Worm (Caenorhabditis elegans) whole organism, late embryonic: ENCODE results near the gene C34D4.10.

Experiments used
- C08G9.2 ChIP-seq: sonication (generic microtip); optimal IDR thresholded peaks from 2 replicates; lab custom pipeline; 2016; ENCODE audit warnings: mild to moderate bottlenecking, missing genetic modification characterization, moderate library complexity, missing compliant biosample characterization
- C38D4.7 ChIP-seq: fragments of 200-800 bp; sonication (Bioruptor generic); optimal IDR thresholded peaks from 2 replicates; lab custom pipeline; 2018; ENCODE audit warnings: mild to moderate bottlenecking, missing genetic modification characterization, moderate library complexity, missing compliant biosample characterization
- K02D7.2 ChIP-seq: sonication (generic microtip); optimal IDR thresholded peaks from 2 replicates; lab custom pipeline; 2017; ENCODE audit warnings: mild to moderate bottlenecking, missing genetic modification characterization, missing compliant biosample characterization
- K09A11.1 ChIP-seq: sonication (generic microtip); optimal IDR thresholded peaks from 2 replicates; lab custom pipeline; 2017; ENCODE audit warnings: antibody characterized with exemption, mild to moderate bottlenecking, missing genetic modification characterization, missing compliant biosample characterization; ENCODE audit not compliant: insufficient read depth
- Y22D7AL.16 ChIP-seq: sonication (generic microtip); optimal IDR thresholded peaks from 2 replicates; lab custom pipeline; 2016; ENCODE audit warnings: missing genetic modification characterization, missing compliant biosample characterization
- ceh-14 ChIP-seq: sonication (generic microtip); optimal IDR thresholded peaks from 2 replicates; lab custom pipeline; 2016; ENCODE audit warnings: missing genotype, missing genetic modification characterization, missing compliant biosample characterization
- ceh-18 ChIP-seq: sonication (generic microtip); optimal IDR thresholded peaks from 2 replicates; lab custom pipeline; 2016; ENCODE audit warnings: missing genetic modification characterization, missing compliant biosample characterization
- ceh-2 ChIP-seq: sonication (generic microtip); optimal IDR thresholded peaks from 2 replicates; lab custom pipeline; 2016; ENCODE audit warnings: missing genotype, missing genetic modification characterization, missing compliant biosample characterization
- ceh-31 ChIP-seq: sonication (generic microtip); optimal IDR thresholded peaks from 2 replicates; lab custom pipeline; 2016; ENCODE audit warnings: missing genetic modification characterization, missing compliant biosample characterization
- ceh-34 ChIP-seq: sonication (generic microtip); optimal IDR thresholded peaks from 2 replicates; lab custom pipeline; 2016; ENCODE audit warnings: mild to moderate bottlenecking, missing genetic modification characterization, missing compliant biosample characterization
- ceh-45 ChIP-seq: fragments of 200-800 bp; sonication (Bioruptor generic); IDR thresholded peaks from 2 replicates; pipeline ENCODE4 v1.3.6; 2022; ENCODE audit warnings: missing genetic modification reagents, missing genetic modification characterization, missing compliant biosample characterization
- ceh-48 ChIP-seq: sonication (generic microtip); optimal IDR thresholded peaks from 2 replicates; lab custom pipeline; 2016; ENCODE audit warnings: missing genetic modification characterization, inconsistent platforms, missing compliant biosample characterization
- che-1 ChIP-seq: sonication (generic microtip); optimal IDR thresholded peaks from 2 replicates; lab custom pipeline; 2016; ENCODE audit warnings: mild to moderate bottlenecking, missing genetic modification characterization, missing compliant biosample characterization
- dmd-4 ChIP-seq: sonication (generic microtip); optimal IDR thresholded peaks from 2 replicates; lab custom pipeline; 2016; ENCODE audit warnings: borderline replicate concordance, missing genetic modification characterization, missing compliant biosample characterization
- elt-4 ChIP-seq: sonication (generic microtip); optimal IDR thresholded peaks from 2 replicates; lab custom pipeline; 2016; ENCODE audit warnings: missing genetic modification characterization, missing compliant biosample characterization
- eyg-1 ChIP-seq: sonication (generic microtip); optimal IDR thresholded peaks from 2 replicates; lab custom pipeline; 2016; ENCODE audit warnings: missing genotype, missing genetic modification characterization, missing compliant biosample characterization
- fax-1 ChIP-seq: sonication (generic microtip); optimal IDR thresholded peaks from 2 replicates; lab custom pipeline; 2016; ENCODE audit warnings: missing genotype, missing genetic modification characterization, missing compliant biosample characterization
- fkh-6 ChIP-seq: sonication (generic microtip); optimal IDR thresholded peaks from 2 replicates; lab custom pipeline; 2016; ENCODE audit warnings: missing genetic modification characterization, missing compliant biosample characterization
- hlh-13 ChIP-seq: fragments of 200-800 bp; sonication (Bioruptor generic); optimal IDR thresholded peaks from 2 replicates; lab custom pipeline; 2018; ENCODE audit warnings: mild to moderate bottlenecking, missing genetic modification characterization, missing compliant biosample characterization
- hlh-15 ChIP-seq: sonication (generic microtip); optimal IDR thresholded peaks from 2 replicates; lab custom pipeline; 2016; ENCODE audit warnings: missing genetic modification characterization, missing compliant biosample characterization
- hlh-30 ChIP-seq: sonication (generic microtip); optimal IDR thresholded peaks from 2 replicates; lab custom pipeline; 2017; ENCODE audit warnings: antibody characterized with exemption, missing genetic modification characterization, missing compliant biosample characterization; ENCODE audit not compliant: insufficient read depth
- hlh-8 ChIP-seq: sonication (generic microtip); optimal IDR thresholded peaks from 2 replicates; lab custom pipeline; 2016; ENCODE audit warnings: missing genotype, missing genetic modification characterization, missing compliant biosample characterization
- lim-6 ChIP-seq: sonication (generic microtip); optimal IDR thresholded peaks from 2 replicates; lab custom pipeline; 2016; ENCODE audit warnings: missing genetic modification characterization, missing compliant biosample characterization
- madf-2 ChIP-seq: sonication (generic microtip); optimal IDR thresholded peaks from 2 replicates; lab custom pipeline; 2017; ENCODE audit warnings: missing genetic modification characterization, missing compliant biosample characterization
- mec-3 ChIP-seq: sonication (generic microtip); optimal IDR thresholded peaks from 2 replicates; lab custom pipeline; 2016; ENCODE audit warnings: borderline replicate concordance, missing genetic modification characterization, missing compliant biosample characterization
- nfya-1 ChIP-seq: sonication (generic microtip); optimal IDR thresholded peaks from 2 replicates; lab custom pipeline; 2017; ENCODE audit warnings: missing genetic modification characterization, mild to moderate bottlenecking, missing compliant biosample characterization, antibody characterized with exemption, moderate library complexity
- nhr-11 ChIP-seq: fragments of 150-350 bp; optimal IDR thresholded peaks from 2 replicates; lab custom pipeline; 2014; ENCODE audit warnings: missing biosample characterization, missing genetic modification characterization
- pag-3 ChIP-seq: sonication (generic microtip); optimal IDR thresholded peaks from 2 replicates; lab custom pipeline; 2016; ENCODE audit warnings: missing compliant biosample characterization, missing genetic modification characterization, borderline replicate concordance
- pat-9 ChIP-seq: fragments of 200-800 bp; sonication (Bioruptor generic); optimal IDR thresholded peaks from 2 replicates; lab custom pipeline; 2018; ENCODE audit warnings: mild to moderate bottlenecking, missing genetic modification characterization, moderate library complexity, missing compliant biosample characterization
- pros-1 ChIP-seq: fragments of 150-350 bp; optimal IDR thresholded peaks from 2 replicates; lab custom pipeline; 2014; ENCODE audit warnings: missing biosample characterization, missing genetic modification reagents, missing genetic modification characterization
- ref-2 ChIP-seq: sonication (generic microtip); optimal IDR thresholded peaks from 2 replicates; lab custom pipeline; 2016; ENCODE audit warnings: missing genetic modification characterization, missing compliant biosample characterization
- rnt-1 ChIP-seq: sonication (generic microtip); optimal IDR thresholded peaks from 2 replicates; lab custom pipeline; 2016; ENCODE audit warnings: missing genetic modification characterization, missing compliant biosample characterization
- sox-2 ChIP-seq: fragments of 200-800 bp; sonication (Bioruptor generic); IDR thresholded peaks from 2 replicates; pipeline ENCODE4 v1.3.6; 2022; ENCODE audit warnings: missing genetic modification reagents, missing genetic modification characterization, missing compliant biosample characterization
- sox-4 ChIP-seq: sonication (generic microtip); optimal IDR thresholded peaks from 2 replicates; lab custom pipeline; 2017; ENCODE audit warnings: mild to moderate bottlenecking, missing genetic modification characterization, inconsistent platforms, missing compliant biosample characterization
- ttx-3 ChIP-seq: sonication (generic microtip); optimal IDR thresholded peaks from 2 replicates; lab custom pipeline; 2016; ENCODE audit warnings: missing genetic modification reagents, missing genetic modification characterization, missing compliant biosample characterization
- unc-3 ChIP-seq, 2 experiments: fragments of 200-800 bp in 1 of 2; sonication (Bioruptor generic) in 1 of 2; sonication (generic microtip) in 1 of 2; conservative IDR thresholded peaks in 1 of 2; optimal IDR thresholded peaks in 1 of 2; 2 replicates each; pipeline versions ENCODE4 v1.3.6 to Lab custom; 2016 to 2022; ENCODE audit warnings: missing compliant biosample characterization in 2 of 2, missing genetic modification characterization in 2 of 2, missing genetic modification reagents in 1 of 2
- unc-42 ChIP-seq: sonication (generic microtip); optimal IDR thresholded peaks from 2 replicates; lab custom pipeline; 2016; ENCODE audit warnings: missing genotype, missing genetic modification characterization, missing compliant biosample characterization
- zip-5 ChIP-seq: sonication (generic microtip); optimal IDR thresholded peaks from 2 replicates; lab custom pipeline; 2016; ENCODE audit warnings: missing genetic modification characterization, missing compliant biosample characterization
- ztf-16 ChIP-seq: sonication (generic microtip); optimal IDR thresholded peaks from 2 replicates; lab custom pipeline; 2017; ENCODE audit warnings: missing genetic modification characterization, missing compliant biosample characterization

The C34D4.10 gene

ce11 chrIV:7159586-7159985, 38.4 kb upstream of the C34D4.10 start:
- no peak for TF ChIP-seq C08G9.2 (tag; lab: Kevin White, UChicago)
- TF ChIP-seq ceh-48 (tag; lab: Kevin White, UChicago), result no peak
- no peak for TF ChIP-seq fax-1
- TF ChIP-seq che-1 (tag; lab: Kevin White, UChicago), result no peak
- no peak for TF ChIP-seq K02D7.2 (tag; lab: Kevin White, UChicago)
- TF ChIP-seq ttx-3 (tag; lab: Kevin White, UChicago), result no peak
- TF ChIP-seq dmd-4 (tag; lab: Kevin White, UChicago), result no peak
- TF ChIP-seq mec-3 (tag; lab: Kevin White, UChicago), result no peak
- TF ChIP-seq zip-5 (tag; lab: Kevin White, UChicago), result no peak
- TF ChIP-seq fkh-6, result no peak
- no peak for TF ChIP-seq nhr-11 (tag; lab: Kevin White, UChicago)
- TF ChIP-seq sox-4 (tag; lab: Kevin White, UChicago), result no peak
- TF ChIP-seq hlh-8 (tag; lab: Kevin White, UChicago), result no peak
- TF ChIP-seq hlh-15 (tag; lab: Kevin White, UChicago), result no peak

- no peak for TF ChIP-seq ceh-34 (tag; lab: Kevin White, UChicago)
- TF ChIP-seq Y22D7AL.16 (tag; lab: Kevin White, UChicago), result no peak
- no peak for TF ChIP-seq pros-1
- no peak for TF ChIP-seq ceh-48 (tag; lab: Kevin White, UChicago)
- no peak for TF ChIP-seq K09A11.1
- TF ChIP-seq hlh-30 (tag; lab: Kevin White, UChicago), result no peak
- no peak for TF ChIP-seq nhr-11 (tag; lab: Kevin White, UChicago)
- TF ChIP-seq ceh-2, result no peak
- TF ChIP-seq hlh-13 (GFP tag; lab: Kevin White, UChicago), result no peak
- TF ChIP-seq nfya-1, result no peak
- no peak for TF ChIP-seq pag-3 (tag; lab: Kevin White, UChicago)
- no peak for TF ChIP-seq ref-2 (tag; lab: Kevin White, UChicago)
- no peak for TF ChIP-seq K02D7.2 (tag; lab: Kevin White, UChicago)
Measured at ce11 chrIV:7158161-7158560, 36.9 kb upstream of the C34D4.10 start.

- TF ChIP-seq unc-42, result no peak
- TF ChIP-seq C38D4.7, result no peak
- no peak for TF ChIP-seq ceh-18
- no peak for TF ChIP-seq dmd-4 (tag; lab: Kevin White, UChicago)
- no peak for TF ChIP-seq sox-2
- no peak for TF ChIP-seq pat-9
- TF ChIP-seq ceh-31, result peak; percentile 28
- no peak for TF ChIP-seq C08G9.2 (tag; lab: Kevin White, UChicago)
- peak; percentile 44 for TF ChIP-seq nfya-1
- TF ChIP-seq elt-4 (tag; lab: Kevin White, UChicago), result no peak
- TF ChIP-seq ztf-16 (tag; lab: Kevin White, UChicago), result no peak
- peak; percentile 30 for TF ChIP-seq ceh-14 (tag; lab: Kevin White, UChicago)
Measured at ce11 chrIV:7156356-7156755, 35.1 kb upstream of the C34D4.10 start, which contains the start of gene maph-9. Gene maph-9, plus strand, starts transcription at chrIV:7156628.

ce11 chrIV:7154356-7154755, 33.1 kb upstream of the C34D4.10 start, which contains the start of gene C34D4.2:
Gene C34D4.2, plus strand, starts transcription at chrIV:7154656.
- no peak for TF ChIP-seq dmd-4 (tag; lab: Kevin White, UChicago)
- TF ChIP-seq rnt-1 (tag; lab: Kevin White, UChicago), result no peak
- TF ChIP-seq, all 69 proteins: peak for 0

ce11 chrIV:7153362-7153761, 32.1 kb upstream of the C34D4.10 start, which contains the start of gene C34D4.3:
Gene C34D4.3, plus strand, starts transcription at chrIV:7153662.
- no peak for TF ChIP-seq unc-3 (GFP tag; conservative IDR thresholded peaks at IDR 0.05; lab: Robert Waterston, UW)
- TF ChIP-seq unc-3 (tag; optimal IDR thresholded peaks at IDR 0.05; lab: Kevin White, UChicago), result no peak
- TF ChIP-seq fkh-6, result no peak
- TF ChIP-seq ref-2 (tag; lab: Kevin White, UChicago), result no peak
- TF ChIP-seq madf-2 (tag; lab: Kevin White, UChicago), result no peak
- TF ChIP-seq eyg-1 (tag; lab: Kevin White, UChicago), result no peak
- no peak for TF ChIP-seq lim-6 (tag; lab: Kevin White, UChicago)
- no peak for TF ChIP-seq dmd-4 (tag; lab: Kevin White, UChicago)
- no peak for TF ChIP-seq ceh-45 (GFP tag; lab: Robert Waterston, UW)
- TF ChIP-seq zip-5 (tag; lab: Kevin White, UChicago), result no peak
